Worm (Caenorhabditis elegans) whole organism, L4/young adult: ENCODE measurements around the gene M151.2.

Source experiments
- W03F9.2 ChIP-seq: fragments of 150-350 bp; optimal IDR thresholded peaks from 2 replicates; lab custom pipeline; 2014; ENCODE audit warnings: missing biosample characterization, missing genetic modification characterization
- dao-5 ChIP-seq: sonication (generic microtip); optimal IDR thresholded peaks from 2 replicates; lab custom pipeline; 2016; ENCODE audit warnings: missing genotype, missing genetic modification characterization, moderate library complexity, missing compliant biosample characterization
- him-1 ChIP-seq: sonication (generic microtip); optimal IDR thresholded peaks from 2 replicates; lab custom pipeline; 2016; ENCODE audit warnings: missing genotype, missing genetic modification reagents, missing genetic modification characterization, missing compliant biosample characterization

Gene M151.2

ce11 chrII:3681365-3682083 lies 50.6 kb downstream of the M151.2 start, which contains the start of gene F19B10.10:
F19B10.10 (minus strand) TSS chrII:3681415.
- no peak for TF ChIP-seq W03F9.2 (tag; lab: Kevin White, UChicago)
- TF ChIP-seq him-1: no peak
- TF ChIP-seq dao-5 (tag; lab: Kevin White, UChicago): no peak

ce11 chrII:3682770-3683234 lies 51.9 kb downstream of the M151.2 start, which contains the start of gene F19B10.1:
F19B10.1 (plus strand) TSS chrII:3683184.
- TF ChIP-seq him-1 (no peak), W03F9.2 (tag; lab: Kevin White, UChicago) (peak; percentile 67)

- TF ChIP-seq him-1 (no peak), dao-5 (tag; lab: Kevin White, UChicago) (no peak), W03F9.2 (tag; lab: Kevin White, UChicago) (no peak)
Observed at ce11 chrII:3684487-3685067, 53.7 kb downstream of the M151.2 start.
